Fruit fly (Drosophila melanogaster) whole organism, embryonic: Measurements from ENCODE around the gene Cpr30F.

Source experiments
- CG10267 ChIP-seq: fragments of 200-800 bp; sonication (Bioruptor generic); optimal IDR thresholded peaks from 2 replicates; lab custom pipeline; 2018; ENCODE audit warnings: missing biosample characterization, mild to moderate bottlenecking, missing genetic modification characterization, moderate library complexity
- CG10274 ChIP-seq: fragments of 200-800 bp; sonication (Bioruptor generic); optimal IDR thresholded peaks from 3 replicates; lab custom pipeline; 2017; ENCODE audit warnings: missing biosample characterization, mild to moderate bottlenecking, missing genetic modification characterization
- CG11695 ChIP-seq: fragments of 200-800 bp; sonication (Bioruptor generic); IDR thresholded peaks from 3 replicates; pipeline ENCODE4 v1.3.6; 2022; ENCODE audit warnings: missing biosample characterization, missing genetic modification characterization
- CG13296 ChIP-seq: fragments of 200-800 bp; sonication (Bioruptor generic); optimal IDR thresholded peaks from 3 replicates; lab custom pipeline; 2018; ENCODE audit warnings: missing biosample characterization, mild to moderate bottlenecking, missing genetic modification characterization
- CG15514 ChIP-seq: fragments of 200-800 bp; sonication (Bioruptor generic); optimal IDR thresholded peaks from 3 replicates; lab custom pipeline; 2017; ENCODE audit warnings: missing biosample characterization, missing genetic modification characterization, mild to moderate bottlenecking, moderate library complexity, missing genetic modification reagents
- CG15696 ChIP-seq: fragments of 200-800 bp; sonication (Bioruptor generic); optimal IDR thresholded peaks from 2 replicates; lab custom pipeline; 2019; ENCODE audit warnings: missing biosample characterization, mild to moderate bottlenecking, missing genetic modification characterization, moderate library complexity
- CG1603 ChIP-seq: fragments of 200-800 bp; sonication (Bioruptor generic); optimal IDR thresholded peaks from 2 replicates; lab custom pipeline; 2019; ENCODE audit warnings: missing biosample characterization, mild to moderate bottlenecking, missing genetic modification characterization, moderate library complexity
- CG17612 ChIP-seq: fragments of 200-800 bp; sonication (Bioruptor generic); IDR thresholded peaks from 2 replicates; pipeline ENCODE4 v1.3.6; 2022; ENCODE audit warnings: missing biosample characterization, missing genetic modification characterization
- CG18011 ChIP-seq: fragments of 200-800 bp; sonication (Bioruptor generic); optimal IDR thresholded peaks from 2 replicates; lab custom pipeline; 2017; ENCODE audit warnings: missing biosample characterization, missing genetic modification characterization, mild to moderate bottlenecking, moderate library complexity, missing genotype
- CG18619 ChIP-seq: fragments of 200-800 bp; sonication (Bioruptor generic); optimal IDR thresholded peaks from 3 replicates; lab custom pipeline; 2017; ENCODE audit warnings: missing biosample characterization, mild to moderate bottlenecking, missing genetic modification characterization
- CG2712 ChIP-seq: fragments of 200-800 bp; optimal IDR thresholded peaks from 3 replicates; lab custom pipeline; 2019; ENCODE audit warnings: missing biosample characterization, mild to moderate bottlenecking, missing genetic modification characterization, moderate library complexity
- CG30403 ChIP-seq: fragments of 200-800 bp; sonication (Bioruptor generic); optimal IDR thresholded peaks from 3 replicates; lab custom pipeline; 2016; ENCODE audit warnings: missing biosample characterization, missing genetic modification characterization
- CG3163 ChIP-seq: fragments of 200-800 bp; sonication (Bioruptor generic); optimal IDR thresholded peaks from 3 replicates; lab custom pipeline; 2016; ENCODE audit warnings: missing biosample characterization, missing genetic modification characterization
- CG33557 ChIP-seq: fragments of 200-800 bp; sonication (Bioruptor generic); optimal IDR thresholded peaks from 2 replicates; lab custom pipeline; 2019; ENCODE audit warnings: missing biosample characterization, mild to moderate bottlenecking, missing genetic modification characterization, moderate library complexity
- CG34224 ChIP-seq: fragments of 200-800 bp; sonication (Bioruptor generic); IDR thresholded peaks from 3 replicates; pipeline ENCODE4 v1.3.6; 2022; ENCODE audit warnings: missing biosample characterization, missing genetic modification characterization; ENCODE audit not compliant: partially characterized antibody
- CG4328 ChIP-seq: fragments of 200-800 bp; sonication (Bioruptor generic); optimal IDR thresholded peaks from 3 replicates; lab custom pipeline; 2017; ENCODE audit warnings: missing biosample characterization, missing genetic modification reagents, missing genetic modification characterization
- CG5953 ChIP-seq: fragments of 200-800 bp; sonication (Bioruptor generic); IDR thresholded peaks from 2 replicates; pipeline ENCODE4 v1.3.6; 2022; ENCODE audit warnings: missing biosample characterization, missing genetic modification characterization
- CG6791 ChIP-seq: fragments of 200-800 bp; sonication (Bioruptor generic); IDR thresholded peaks from 3 replicates; pipeline ENCODE4 v1.3.6; 2022; ENCODE audit warnings: missing biosample characterization, missing genetic modification characterization; ENCODE audit not compliant: partially characterized antibody
- D19B ChIP-seq: fragments of 200-800 bp; sonication (Bioruptor generic); optimal IDR thresholded peaks from 2 replicates; lab custom pipeline; 2017; ENCODE audit warnings: missing biosample characterization, mild to moderate bottlenecking, missing genetic modification characterization
- Dp ChIP-seq: fragments of 200-800 bp; sonication (Bioruptor generic); optimal IDR thresholded peaks from 2 replicates; lab custom pipeline; 2018; ENCODE audit warnings: missing biosample characterization, mild to moderate bottlenecking, missing genetic modification characterization, moderate library complexity
- Dref ChIP-seq: fragments of 200-800 bp; sonication (Bioruptor generic); IDR thresholded peaks from 2 replicates; pipeline ENCODE4 v1.3.6; 2022; ENCODE audit warnings: missing biosample characterization, missing genetic modification characterization
- E2f2 ChIP-seq: fragments of 200-800 bp; sonication (Bioruptor generic); IDR thresholded peaks from 2 replicates; pipeline ENCODE4 v1.3.6; 2022; ENCODE audit warnings: missing biosample characterization, missing genetic modification characterization
- Fer3 ChIP-seq: fragments of 200-800 bp; sonication (Bioruptor generic); optimal IDR thresholded peaks from 2 replicates; lab custom pipeline; 2018; ENCODE audit warnings: missing biosample characterization, mild to moderate bottlenecking, missing genetic modification characterization, moderate library complexity
- Hr51 ChIP-seq, 2 experiments: fragments of 200-800 bp; sonication (Bioruptor generic); optimal IDR thresholded peaks; 2 replicates in 1 of 2; 3 replicates in 1 of 2; lab custom pipeline; 2016 to 2018; ENCODE audit warnings: missing biosample characterization in 2 of 2, missing genetic modification characterization in 2 of 2, mild to moderate bottlenecking in 1 of 2, moderate library complexity in 1 of 2
- Lhr ChIP-seq: fragments of 200-800 bp; sonication (Bioruptor generic); optimal IDR thresholded peaks from 3 replicates; lab custom pipeline; 2017; ENCODE audit warnings: mild to moderate bottlenecking, missing biosample characterization, missing genetic modification reagents, missing genetic modification characterization
- Meics ChIP-seq: fragments of 200-800 bp; sonication (Bioruptor generic); optimal IDR thresholded peaks from 2 replicates; lab custom pipeline; 2017; ENCODE audit warnings: missing biosample characterization, mild to moderate bottlenecking, missing genetic modification characterization
- Mes4 ChIP-seq: fragments of 200-800 bp; sonication (Bioruptor generic); optimal IDR thresholded peaks from 2 replicates; lab custom pipeline; 2016; ENCODE audit warnings: missing biosample characterization, missing genetic modification characterization
- NK7.1 ChIP-seq: fragments of 200-800 bp; sonication (Bioruptor generic); optimal IDR thresholded peaks from 3 replicates; lab custom pipeline; 2016; ENCODE audit warnings: missing biosample characterization, missing genetic modification characterization
- Vsx1 ChIP-seq: fragments of 200-800 bp; sonication (Bioruptor generic); optimal IDR thresholded peaks from 2 replicates; lab custom pipeline; 2017; ENCODE audit warnings: missing biosample characterization, mild to moderate bottlenecking, missing genetic modification characterization, missing genetic modification reagents
- YL-1 ChIP-seq: fragments of 200-800 bp; sonication (Bioruptor generic); optimal IDR thresholded peaks from 3 replicates; lab custom pipeline; 2017; ENCODE audit warnings: missing biosample characterization, mild to moderate bottlenecking, missing genetic modification characterization
- abd-A ChIP-seq: fragments of 200-800 bp; sonication (Bioruptor generic); optimal IDR thresholded peaks from 3 replicates; lab custom pipeline; 2019; ENCODE audit warnings: missing biosample characterization, mild to moderate bottlenecking, missing genetic modification characterization, moderate library complexity
- ac ChIP-seq: fragments of 200-800 bp; sonication (Bioruptor generic); optimal IDR thresholded peaks from 3 replicates; lab custom pipeline; 2017; ENCODE audit warnings: missing biosample characterization, mild to moderate bottlenecking, missing genetic modification characterization
- ap ChIP-seq: fragments of 200-800 bp; sonication (Bioruptor generic); IDR thresholded peaks from 2 replicates; pipeline ENCODE4 v1.3.6; 2022; ENCODE audit warnings: missing biosample characterization, missing genetic modification characterization
- caup ChIP-seq: fragments of 200-800 bp; sonication (Bioruptor generic); optimal IDR thresholded peaks from 3 replicates; lab custom pipeline; 2017; ENCODE audit warnings: missing biosample characterization, mild to moderate bottlenecking, missing genetic modification characterization, moderate library complexity; ENCODE audit not compliant: severe bottlenecking
- crc ChIP-seq: fragments of 200-800 bp; sonication (Bioruptor generic); optimal IDR thresholded peaks from 2 replicates; lab custom pipeline; 2016; ENCODE audit warnings: missing biosample characterization, missing genetic modification characterization
- da ChIP-seq: fragments of 200-800 bp; sonication (Bioruptor generic); optimal IDR thresholded peaks from 2 replicates; lab custom pipeline; 2016; ENCODE audit warnings: missing biosample characterization, missing genetic modification characterization
- dimm ChIP-seq: fragments of 200-800 bp; sonication (Bioruptor generic); IDR thresholded peaks from 2 replicates; pipeline ENCODE4 v1.3.6; 2022; ENCODE audit warnings: missing biosample characterization, missing genetic modification characterization
- ewg ChIP-seq: fragments of 200-800 bp; sonication (Bioruptor generic); optimal IDR thresholded peaks from 3 replicates; lab custom pipeline; 2017; ENCODE audit warnings: mild to moderate bottlenecking, missing biosample characterization, missing genetic modification reagents, missing genetic modification characterization
- lov ChIP-seq, 2 experiments: fragments of 200-800 bp in 1 of 2; fragments of >200 bp in 1 of 2; sonication (Bioruptor generic) in 1 of 2; IDR thresholded peaks in 1 of 2; optimal IDR thresholded peaks in 1 of 2; 2 replicates in 1 of 2; 3 replicates in 1 of 2; pipeline versions ENCODE4 v1.3.6 to Lab custom; 2017 to 2022; ENCODE audit warnings: missing biosample characterization in 1 of 2, missing genetic modification characterization in 1 of 2
- nmo ChIP-seq: fragments of 200-800 bp; sonication (Bioruptor generic); optimal IDR thresholded peaks from 2 replicates; lab custom pipeline; 2018; ENCODE audit warnings: missing biosample characterization, mild to moderate bottlenecking, missing genetic modification characterization, moderate library complexity
- oc ChIP-seq: fragments of 200-800 bp; sonication (Bioruptor generic); optimal IDR thresholded peaks from 2 replicates; lab custom pipeline; 2018; ENCODE audit warnings: missing biosample characterization, mild to moderate bottlenecking, missing genetic modification characterization, moderate library complexity
- odd ChIP-seq: fragments of 200-800 bp; sonication (Bioruptor generic); optimal IDR thresholded peaks from 2 replicates; lab custom pipeline; 2017; ENCODE audit warnings: missing biosample characterization, mild to moderate bottlenecking, missing genetic modification characterization
- otp ChIP-seq: fragments of 200-800 bp; sonication (Bioruptor generic); IDR thresholded peaks from 3 replicates; pipeline ENCODE4, ENCODE4 v1.3.6; 2022; ENCODE audit warnings: missing biosample characterization, missing genetic modification characterization
- p53 ChIP-seq: fragments of 200-800 bp; sonication (Bioruptor generic); optimal IDR thresholded peaks from 2 replicates; lab custom pipeline; 2016; ENCODE audit warnings: missing biosample characterization, missing genetic modification characterization
- phol ChIP-seq: fragments of 200-800 bp; sonication (Bioruptor generic); optimal IDR thresholded peaks from 3 replicates; lab custom pipeline; 2018; ENCODE audit warnings: missing biosample characterization, mild to moderate bottlenecking, missing genetic modification characterization, moderate library complexity
- pros ChIP-seq: fragments of 200-800 bp; sonication (Bioruptor generic); optimal IDR thresholded peaks from 3 replicates; lab custom pipeline; 2019; ENCODE audit warnings: missing biosample characterization, mild to moderate bottlenecking, missing genetic modification characterization, moderate library complexity
- psq ChIP-seq: fragments of 200-800 bp; sonication (Bioruptor generic); optimal IDR thresholded peaks from 2 replicates; lab custom pipeline; 2017; ENCODE audit warnings: missing biosample characterization, missing genetic modification characterization
- salm ChIP-seq: fragments of 200-800 bp; sonication (Bioruptor generic); optimal IDR thresholded peaks from 2 replicates; lab custom pipeline; 2018; ENCODE audit warnings: missing biosample characterization, mild to moderate bottlenecking, missing genetic modification characterization
- zf30C ChIP-seq: fragments of 200-800 bp; sonication (Bioruptor generic); optimal IDR thresholded peaks from 3 replicates; lab custom pipeline; 2018; ENCODE audit warnings: missing biosample characterization, mild to moderate bottlenecking, missing genetic modification characterization

Cpr30F gene

DNA sequence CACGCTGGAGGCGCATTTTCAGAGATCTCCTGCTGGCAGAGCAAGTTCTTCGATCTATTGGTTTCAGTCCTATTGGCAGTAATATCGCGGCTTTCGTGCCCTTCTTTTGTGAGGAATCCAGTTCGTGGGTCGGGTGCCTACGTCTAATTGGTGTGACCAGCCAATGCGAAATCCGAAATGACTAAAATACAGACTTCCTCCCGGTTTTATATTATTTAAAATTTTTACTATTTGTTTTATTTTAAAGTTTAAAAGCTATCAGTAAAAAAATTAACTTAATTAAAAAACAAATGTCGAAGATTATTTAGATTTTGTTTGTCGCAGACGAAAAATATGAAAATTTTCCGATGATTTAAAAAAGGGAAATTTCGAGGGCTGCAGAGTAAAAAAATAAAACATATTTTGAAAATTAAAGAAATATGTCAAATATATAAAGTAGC lies 30.7 kb upstream of the Cpr30F start, which contains the start of gene CG5850 (continued):
- TF ChIP-seq odd (GFP tag; lab: Kevin White, UChicago) (no peak), CG13296 (peak; percentile 41), oc (tag; lab: Kevin White, UChicago) (no peak), nmo (GFP tag; lab: Kevin White, UChicago) (peak; percentile 8), CG15696 (tag; lab: Kevin White, UChicago) (peak; percentile 4), CG33557 (GFP tag; lab: Kevin White, UChicago) (peak; percentile 34), caup (GFP tag; lab: Kevin White, UChicago) (no peak), CG10274 (GFP tag; lab: Kevin White, UChicago) (no peak), Dref (no peak), CG6791 (GFP tag; lab: Robert Waterston, UW) (no peak), CG5953 (no peak), phol (tag; lab: Kevin White, UChicago) (peak; percentile 24), otp (GFP tag; lab: Robert Waterston, UW) (no peak), CG3163 (no peak), pros (no peak), CG34224 (0 out of 3 replicates have a peak, but pooled peaks have one; percentile 25), CG18011 (GFP tag; lab: Kevin White, UChicago) (no peak), CG15514 (GFP tag; lab: Kevin White, UChicago) (peak; percentile 32), CG18619 (GFP tag; lab: Kevin White, UChicago) (no peak), CG11695 (GFP tag; lab: Robert Waterston, UW) (no peak), psq (GFP tag; lab: Kevin White, UChicago) (no peak), Dp (peak; percentile 61), abd-A (tag; lab: Kevin White, UChicago) (no peak), Fer3 (peak; percentile 25), CG30403 (peak; percentile 14), crc (GFP tag; lab: Kevin White, UChicago) (no peak), ac (GFP tag; lab: Kevin White, UChicago) (no peak), Hr51 (GFP tag; optimal IDR thresholded peaks at IDR 0.05; lab: Kevin White, UChicago) (peak in 1 of 2 experiments; percentile 7), salm (no peak), Lhr (no peak), D19B (GFP tag; lab: Kevin White, UChicago) (no peak), NK7.1 (GFP tag; lab: Kevin White, UChicago) (no peak), p53 (GFP tag; lab: Kevin White, UChicago) (no peak), Vsx1 (no peak), CG10267 (peak; percentile 70), ap (no peak), CG2712 (tag; lab: Kevin White, UChicago) (peak; percentile 44), CG17612 (no peak), E2f2 (GFP tag; lab: Robert Waterston, UW) (peak; percentile 65), Mes4 (GFP tag; lab: Kevin White, UChicago) (no peak), zf30C (GFP tag; lab: Kevin White, UChicago) (no peak), Meics (peak; percentile 1), da (GFP tag; lab: Kevin White, UChicago) (no peak), YL-1 (GFP tag; lab: Kevin White, UChicago) (peak; percentile 77), ewg (GFP tag; lab: Kevin White, UChicago) (no peak), CG4328 (GFP tag; lab: Kevin White, UChicago) (no peak), lov (optimal IDR thresholded peaks at IDR 0.05; lab: Kevin White, UChicago) (no peak), lov (GFP tag; IDR thresholded peaks at IDR 0.05; lab: Robert Waterston, UW) (no peak), dimm (no peak), CG1603 (tag; lab: Kevin White, UChicago) (no peak)
